Fruit fly (Drosophila melanogaster) ovary, adult (tissue): ENCODE data around the gene CG13698.

ENCODE experiments used
- CG17801 ChIP-seq: fragments of 200-800 bp; optimal IDR thresholded peaks from 2 replicates; lab custom pipeline; 2019; ENCODE audit warnings: missing biosample characterization, mild to moderate bottlenecking, missing genetic modification characterization, moderate library complexity; ENCODE audit not compliant: partially characterized antibody

CG13698 gene

DNA sequence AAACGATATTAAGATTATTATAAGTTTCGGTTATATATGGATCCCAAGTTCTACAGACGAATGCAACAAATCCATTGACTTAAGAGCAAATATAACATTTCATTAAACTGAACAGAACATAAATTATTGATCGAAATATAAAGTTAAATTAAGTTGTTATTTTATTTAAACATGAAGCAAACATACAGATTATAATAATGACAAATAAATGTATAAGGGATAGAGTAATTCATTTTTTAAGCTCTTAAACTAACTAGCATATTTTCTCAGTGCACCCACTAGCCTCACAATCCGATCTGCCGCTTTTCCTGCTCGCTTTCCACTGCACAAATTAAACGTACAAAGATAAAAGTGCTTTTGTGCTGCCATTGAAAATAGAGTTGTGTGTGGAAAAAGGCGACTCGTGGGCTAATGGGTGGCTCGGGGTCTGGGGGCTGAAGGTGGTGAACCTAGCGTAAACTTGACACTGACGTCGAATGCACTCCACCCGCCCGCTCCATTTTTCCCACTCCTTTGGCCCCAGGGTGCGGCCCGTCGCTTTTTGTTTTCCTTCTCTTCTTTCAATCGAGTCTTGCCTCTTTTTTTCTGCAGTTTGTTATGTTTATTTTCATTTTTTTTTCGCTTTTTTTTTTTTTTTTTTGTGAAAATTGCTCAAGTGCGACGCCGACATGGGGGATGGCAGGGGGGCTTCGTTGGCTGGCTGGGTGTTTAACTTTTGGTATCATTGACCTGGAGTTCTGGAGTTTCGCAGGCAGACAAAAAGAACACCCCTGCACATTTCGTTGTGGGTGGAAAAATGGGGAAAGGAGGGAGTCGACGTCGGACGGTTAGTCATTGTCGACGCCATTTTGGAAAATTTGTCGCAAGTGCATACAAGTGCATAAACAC, 26.1 kb downstream of the CG13698 start:
- no peak for TF ChIP-seq CG17801 (GFP tag; lab: Kevin White, UChicago)

DNA sequence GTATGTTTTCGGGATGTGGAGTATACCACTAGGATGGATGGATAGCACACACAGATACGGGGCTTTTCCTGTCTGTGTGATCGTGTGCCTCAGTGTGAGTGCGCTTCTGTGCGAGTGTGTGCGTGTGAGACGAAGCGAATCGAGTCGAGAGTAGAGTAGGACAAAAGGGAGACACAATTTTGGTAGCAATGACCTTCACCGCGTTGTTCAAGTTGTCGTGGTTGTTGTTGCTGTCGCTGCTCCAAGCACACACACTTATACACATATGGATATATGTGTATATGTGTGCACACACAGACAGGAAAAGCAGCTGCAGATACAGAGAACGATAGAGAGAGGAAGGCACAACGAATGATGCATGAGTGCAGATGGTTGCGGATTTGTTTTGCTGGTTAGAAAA, 26.8 kb downstream of the CG13698 start:
- TF ChIP-seq CG17801 (GFP tag; lab: Kevin White, UChicago), result no peak

DNA sequence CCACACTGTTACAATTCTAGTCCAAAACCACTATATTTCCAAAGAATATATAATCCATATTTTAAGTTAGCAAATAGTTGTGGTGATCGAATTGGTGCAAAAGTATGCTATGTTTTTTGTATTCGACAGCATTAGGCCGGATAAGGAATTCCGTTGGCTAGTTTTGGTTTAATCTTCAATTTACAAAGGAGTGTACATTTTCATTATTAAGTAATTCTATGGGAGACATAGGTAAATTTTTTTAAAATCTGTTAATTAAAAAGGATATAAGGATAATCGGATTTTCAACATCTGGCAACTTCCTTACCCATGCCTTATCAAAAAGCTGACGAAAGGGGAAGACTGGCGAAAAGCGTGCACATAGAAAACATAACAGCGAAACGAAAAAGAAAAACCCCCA, 27.3 kb downstream of the CG13698 start:
- no peak for TF ChIP-seq CG17801 (GFP tag; lab: Kevin White, UChicago)

DNA sequence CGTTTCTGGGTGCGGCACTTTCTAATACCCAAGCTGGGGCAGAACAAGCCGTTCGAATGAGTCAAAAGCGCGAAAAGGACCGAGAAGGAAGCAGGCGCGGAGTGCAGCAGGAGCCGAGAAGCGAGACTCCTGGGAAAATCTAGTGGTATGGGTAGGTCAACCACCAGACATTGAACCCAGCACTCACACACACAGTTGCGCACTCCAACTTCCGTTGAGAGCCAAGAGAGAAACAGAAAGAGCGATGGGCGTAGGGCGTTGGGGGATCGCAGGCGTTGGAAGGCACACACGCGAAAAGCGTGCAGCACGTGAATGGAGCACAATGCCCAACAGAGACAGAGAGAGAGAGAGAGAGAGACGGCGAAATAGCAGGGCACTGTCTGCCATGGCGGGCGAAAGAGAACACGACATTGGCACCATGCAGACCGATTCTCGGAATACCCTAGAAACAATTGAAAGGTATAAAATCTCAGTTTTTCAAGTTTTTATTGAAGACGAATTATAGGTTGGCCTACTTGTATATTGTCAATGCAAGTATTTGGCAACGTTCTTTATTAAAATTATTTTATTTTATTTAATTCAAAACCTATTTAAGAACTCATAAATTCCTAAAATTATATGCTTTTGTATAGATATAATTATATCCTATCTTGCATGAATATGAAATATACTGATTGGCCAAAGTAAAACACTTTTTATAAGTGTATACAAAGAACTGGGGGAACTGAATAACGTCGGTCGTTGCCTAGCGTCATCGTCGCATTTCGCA, 28.1 kb downstream of the CG13698 start:
- peak; percentile 52 for TF ChIP-seq CG17801 (GFP tag; lab: Kevin White, UChicago)

DNA sequence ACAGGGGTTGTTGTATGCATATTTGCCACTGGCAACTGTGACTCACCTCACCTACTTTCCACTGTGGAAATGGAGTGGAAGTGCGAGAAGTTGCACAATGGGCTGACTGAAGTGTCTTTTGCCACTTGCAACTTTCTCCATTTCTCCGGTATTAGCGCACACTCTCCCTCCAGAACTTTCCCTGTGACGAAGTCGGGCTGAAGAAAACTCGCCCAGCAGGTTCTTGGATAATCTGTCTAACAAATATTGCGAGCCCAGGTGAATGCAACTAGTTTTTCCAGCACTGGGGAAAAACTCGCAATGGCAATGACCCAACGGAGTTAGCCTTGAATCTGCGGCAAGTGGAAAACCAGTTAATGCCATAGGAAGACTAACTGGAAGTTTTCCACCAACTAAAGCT, 29.3 kb downstream of the CG13698 start:
- no peak for TF ChIP-seq CG17801 (GFP tag; lab: Kevin White, UChicago)

DNA sequence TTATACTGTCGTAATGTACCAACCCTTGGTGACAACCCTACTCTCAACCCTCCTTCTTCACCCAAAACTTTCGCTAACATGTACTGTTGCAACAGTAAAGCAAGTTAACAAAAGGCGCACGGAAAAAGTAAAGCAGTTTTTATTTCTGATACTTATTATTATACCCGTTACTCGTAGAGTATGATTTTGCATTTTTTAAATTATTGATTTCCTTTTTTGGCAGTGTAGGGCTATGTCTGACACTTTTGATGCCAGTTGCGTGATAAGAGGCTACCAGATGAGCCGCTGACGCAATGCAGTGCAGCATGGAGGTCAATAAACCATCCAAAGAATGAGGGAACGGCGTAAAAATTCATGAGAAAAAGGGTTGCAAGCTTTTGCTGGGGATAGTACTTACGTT, 30.1 kb downstream of the CG13698 start:
- TF ChIP-seq CG17801 (GFP tag; lab: Kevin White, UChicago), result no peak

DNA sequence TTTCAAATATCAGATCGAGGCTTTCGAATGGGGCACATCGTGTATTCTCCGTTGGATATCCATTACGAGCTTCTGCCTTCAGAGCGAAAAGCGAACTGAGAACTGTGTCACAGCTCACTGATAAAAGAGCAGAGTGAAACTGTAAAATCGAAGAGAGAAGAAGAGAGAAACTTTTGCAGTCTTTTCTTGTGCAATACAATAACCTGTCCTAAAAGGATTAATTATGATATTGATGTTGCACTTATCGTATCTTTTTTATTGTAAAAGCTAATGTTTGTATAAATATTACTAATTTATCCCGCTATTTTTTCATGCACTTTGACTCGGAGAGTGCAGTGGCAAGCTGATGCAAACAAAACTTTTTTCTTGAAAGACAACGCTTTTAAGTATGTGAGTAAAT, 31.0 kb downstream of the CG13698 start:
- TF ChIP-seq CG17801 (GFP tag; lab: Kevin White, UChicago), result no peak

DNA sequence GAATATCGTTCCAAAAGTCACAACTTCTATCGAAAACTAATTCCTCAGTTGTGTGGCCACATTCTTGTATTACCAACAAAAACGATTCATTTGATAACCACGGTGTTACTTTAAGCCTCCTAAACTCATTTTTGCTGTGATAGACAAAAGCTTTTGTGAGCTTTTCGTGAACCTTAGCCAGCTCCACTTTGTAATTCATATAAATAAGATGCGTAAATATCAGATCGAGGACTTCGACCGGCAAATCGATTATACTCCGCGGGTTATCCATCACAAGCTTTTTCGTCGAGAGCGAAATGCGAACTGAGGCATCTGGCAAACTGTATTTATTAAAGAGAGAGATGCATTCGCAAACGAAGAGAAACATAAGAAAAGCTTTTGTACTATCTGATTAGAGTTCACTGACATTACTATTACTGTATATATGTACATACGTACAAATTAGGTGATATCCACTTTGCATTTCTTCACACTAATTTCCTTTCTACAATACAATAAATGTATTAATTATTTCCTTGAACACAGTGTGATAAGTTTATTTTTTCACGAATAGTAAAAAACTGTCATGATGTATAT, 32.3 kb downstream of the CG13698 start, which contains the start of gene CG44004:
CG44004 (minus strand) TSS at position 305 of the 576 bp plus-strand sequence.
- no peak for TF ChIP-seq CG17801 (GFP tag; lab: Kevin White, UChicago)

DNA sequence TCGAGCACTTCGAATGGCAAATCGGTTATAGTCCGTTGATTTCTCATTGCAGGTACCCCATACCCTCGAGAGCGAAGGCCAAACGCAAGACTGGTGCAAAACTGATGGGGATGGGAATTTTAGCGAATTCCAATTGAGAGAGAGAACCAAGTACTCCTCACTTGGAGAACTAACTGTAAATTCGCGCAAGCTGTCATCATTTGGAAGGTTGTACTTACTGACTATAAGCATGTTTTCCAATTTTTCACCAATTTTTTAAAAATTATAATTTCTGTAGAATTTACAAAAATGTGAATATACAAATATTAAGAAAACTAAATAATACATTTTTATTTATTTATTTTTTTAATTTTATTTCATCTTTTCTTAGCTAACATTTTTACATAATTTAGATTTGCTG, 33.9 kb downstream of the CG13698 start, which contains the start of gene CG44005:
CG44005 (minus strand) TSS at position 101 of the 400 bp plus-strand sequence.
- no peak for TF ChIP-seq CG17801 (GFP tag; lab: Kevin White, UChicago)

DNA sequence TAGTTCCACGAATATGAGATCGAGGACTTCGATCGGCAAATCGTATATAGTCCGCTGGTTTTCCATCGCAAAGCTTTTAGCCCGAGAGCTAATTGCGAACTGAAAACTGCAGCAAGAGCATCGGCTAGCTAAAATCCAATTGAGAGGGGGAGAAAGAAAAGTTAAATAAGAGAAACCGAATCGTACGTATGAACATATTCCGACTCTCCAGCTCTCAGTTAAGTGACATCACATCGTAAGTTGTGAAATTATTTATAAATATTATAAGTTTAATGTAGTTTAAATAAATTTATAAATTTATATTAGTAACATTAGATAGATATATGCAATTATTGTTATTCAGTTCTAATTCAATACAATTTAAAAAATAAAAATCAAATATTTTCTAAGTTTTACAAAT, 35.9 kb downstream of the CG13698 start, which contains the start of gene CG44006:
CG44006 (minus strand) TSS at position 101 of the 400 bp plus-strand sequence.
- no peak for TF ChIP-seq CG17801 (GFP tag; lab: Kevin White, UChicago)

DNA sequence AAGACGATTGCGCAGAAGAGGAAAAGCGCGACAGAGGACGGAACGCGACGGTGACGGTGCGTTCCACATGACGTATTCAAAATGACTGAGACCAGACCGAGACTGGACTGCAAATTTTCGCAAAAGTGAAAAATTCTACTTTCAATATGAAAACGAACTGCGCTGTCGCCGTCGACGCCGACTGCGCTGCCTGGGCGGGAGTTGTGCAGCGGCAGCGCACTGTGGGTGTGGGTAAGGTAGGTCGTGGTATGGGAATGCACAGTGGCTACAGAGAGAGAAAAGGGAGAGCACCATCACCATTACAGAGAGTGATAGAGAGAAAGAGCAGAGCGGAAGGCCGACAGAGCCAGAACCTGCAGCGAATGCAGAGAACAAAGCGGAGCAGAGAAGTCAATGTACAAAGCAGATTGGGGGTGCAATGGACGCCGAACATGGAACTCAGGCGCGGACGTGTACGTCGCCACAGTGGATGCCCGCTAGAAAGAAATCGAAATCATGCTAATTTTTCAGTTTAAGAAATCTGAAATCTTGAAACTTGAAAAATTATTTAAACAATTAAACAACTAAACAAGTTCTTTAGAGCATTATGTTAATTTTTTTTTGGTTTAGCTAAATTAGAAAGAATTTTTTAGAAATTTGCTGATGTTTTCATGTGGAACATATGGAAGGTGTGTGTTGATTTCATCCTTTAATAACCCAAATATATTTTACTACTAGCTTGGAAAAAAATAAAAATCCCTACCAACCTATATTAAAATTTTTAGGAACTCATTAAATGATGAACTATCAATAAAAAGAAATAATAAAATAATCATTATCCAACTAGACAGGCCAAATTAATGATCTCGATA, 41.1 kb downstream of the CG13698 start, which contains the start of gene Eip75B:
Eip75B (minus strand) TSS at position 65 of the 851 bp plus-strand sequence.
- TF ChIP-seq CG17801 (GFP tag; lab: Kevin White, UChicago), result no peak

DNA sequence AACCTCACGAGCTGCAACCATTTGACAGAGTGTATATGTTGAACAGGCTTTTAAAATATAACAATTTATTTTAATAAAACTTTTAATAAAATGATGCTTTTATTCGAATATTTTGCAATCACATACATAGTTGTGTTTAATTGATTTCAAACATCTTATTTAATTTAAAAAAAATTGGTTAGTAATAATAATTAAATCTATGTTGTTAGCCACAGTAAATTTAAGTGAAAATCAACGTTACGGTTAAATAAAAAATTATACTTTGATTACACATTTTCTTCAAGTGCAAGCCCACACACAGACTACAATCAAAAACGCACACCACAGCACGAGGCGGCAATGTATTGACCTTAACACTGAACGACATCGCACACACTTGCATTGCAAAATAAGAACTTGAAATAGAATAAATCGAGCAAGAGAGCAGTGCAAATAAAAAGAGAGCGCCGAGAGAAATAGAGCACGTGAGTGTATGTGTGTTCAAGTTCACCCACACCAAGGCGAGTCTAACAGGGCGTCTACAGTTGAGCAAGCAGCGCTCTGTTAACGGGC, 42.9 kb downstream of the CG13698 start:
- TF ChIP-seq CG17801 (GFP tag; lab: Kevin White, UChicago), result peak; percentile 75

DNA sequence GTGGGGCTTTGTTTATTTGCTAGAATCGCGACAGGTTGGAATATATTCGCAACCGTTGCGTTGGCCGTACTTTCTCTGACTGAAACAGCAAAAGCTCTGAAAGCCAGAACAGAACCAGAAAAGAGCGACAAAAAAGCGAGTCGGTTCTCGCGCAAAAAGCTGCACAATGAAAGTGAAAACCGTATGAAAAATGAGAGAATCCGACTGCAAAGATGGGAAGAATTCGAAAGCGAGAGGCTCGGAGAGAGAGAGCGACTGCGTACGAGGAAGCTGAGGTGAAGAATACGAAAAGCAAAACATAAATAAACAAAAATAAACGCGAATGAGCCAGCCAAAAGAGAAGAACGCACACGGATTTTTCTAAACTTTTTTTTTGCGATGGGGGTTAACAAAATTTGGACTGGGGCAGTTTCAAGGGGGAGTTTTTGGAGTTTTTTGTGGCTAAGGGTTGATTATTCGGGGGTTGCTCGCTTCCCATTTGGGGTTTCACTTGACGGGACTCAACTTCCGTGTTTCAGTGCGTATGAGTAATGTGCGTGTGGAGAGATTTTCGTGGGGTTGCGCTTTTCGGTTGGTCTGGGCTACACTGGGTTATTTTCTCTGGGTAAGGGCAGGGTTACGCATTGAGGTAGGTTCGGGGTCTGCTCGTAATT, 44.1 kb downstream of the CG13698 start:
- peak; percentile 14 for TF ChIP-seq CG17801 (GFP tag; lab: Kevin White, UChicago)
